Worm (Caenorhabditis elegans) whole organism, mixed stage, embryonic: ENCODE measurements around the gene bath-33.

Experiments
- ces-1 ChIP-seq: fragments of 150-350 bp; optimal IDR thresholded peaks from 2 replicates; lab custom pipeline; 2014; ENCODE audit warnings: missing biosample characterization, missing genetic modification reagents, missing genetic modification characterization
- elt-3 ChIP-seq: fragments of 150-350 bp; optimal IDR thresholded peaks from 2 replicates; lab custom pipeline; 2014; ENCODE audit warnings: missing biosample characterization, missing genetic modification characterization
- lsy-2 ChIP-seq: fragments of 150-350 bp; optimal IDR thresholded peaks from 2 replicates; lab custom pipeline; 2014; ENCODE audit warnings: missing biosample characterization, missing genetic modification characterization
- mls-2 ChIP-seq: sonication (generic microtip); optimal IDR thresholded peaks from 2 replicates; lab custom pipeline; 2016; ENCODE audit warnings: mild to moderate bottlenecking, missing genetic modification characterization, moderate library complexity, missing compliant biosample characterization
- nhr-12 ChIP-seq: fragments of 150-350 bp; optimal IDR thresholded peaks from 2 replicates; lab custom pipeline; 2014; ENCODE audit warnings: missing biosample characterization, missing genetic modification characterization
- nhr-237 ChIP-seq: fragments of 150-350 bp; optimal IDR thresholded peaks from 2 replicates; lab custom pipeline; 2014; ENCODE audit warnings: missing biosample characterization, missing genetic modification characterization
- nhr-76 ChIP-seq: sonication (generic microtip); optimal IDR thresholded peaks from 2 replicates; lab custom pipeline; 2017; ENCODE audit warnings: missing biosample characterization, missing genetic modification characterization
- pha-4 ChIP-seq: fragments of 150-350 bp; optimal IDR thresholded peaks from 2 replicates; lab custom pipeline; 2018; ENCODE audit warnings: missing biosample characterization, missing genetic modification reagents, missing genetic modification characterization
- snpc-4 ChIP-seq: fragments of 150-350 bp; optimal IDR thresholded peaks from 2 replicates; lab custom pipeline; 2014; ENCODE audit warnings: missing biosample characterization, missing genetic modification characterization
- unc-120 ChIP-seq: sonication (generic microtip); optimal IDR thresholded peaks from 2 replicates; lab custom pipeline; 2017; ENCODE audit warnings: missing genetic modification characterization, missing compliant biosample characterization; ENCODE audit not compliant: poor library complexity, severe bottlenecking
- unc-39 ChIP-seq: fragments of 150-350 bp; optimal IDR thresholded peaks from 2 replicates; lab custom pipeline; 2014; ENCODE audit warnings: missing biosample characterization, missing genetic modification characterization
- unc-62 ChIP-seq: fragments of 150-350 bp; optimal IDR thresholded peaks from 2 replicates; lab custom pipeline; 2014; ENCODE audit warnings: missing biosample characterization, missing genetic modification reagents, missing genetic modification characterization
- ztf-11 ChIP-seq: fragments of 150-350 bp; optimal IDR thresholded peaks from 2 replicates; lab custom pipeline; 2014; ENCODE audit warnings: missing biosample characterization, missing genetic modification characterization

DNA sequence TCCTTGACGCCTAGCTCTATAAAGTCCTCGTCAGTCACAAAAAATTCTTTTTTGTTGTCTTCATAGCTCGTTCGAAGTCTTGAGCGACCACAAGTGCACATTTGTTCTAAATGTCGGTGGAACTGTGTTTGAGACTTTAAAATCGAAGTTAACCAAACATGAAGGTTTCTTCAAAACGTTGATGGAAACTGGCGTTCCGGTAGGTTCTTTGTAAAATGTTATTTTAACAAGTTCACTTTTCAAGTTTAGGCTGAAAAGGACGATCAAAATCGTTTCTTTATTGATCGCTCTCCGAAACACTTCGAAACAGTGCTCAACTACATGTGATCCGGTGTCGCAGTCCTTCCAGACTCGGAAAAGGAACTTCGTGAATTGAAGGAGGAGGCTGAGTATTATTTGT is 18.6 kb upstream of the bath-33 start, which contains the start of gene fbxa-160:
- TF ChIP-seq elt-3 (tag; lab: Kevin White, UChicago) (no peak), unc-39 (tag; lab: Kevin White, UChicago) (no peak), snpc-4 (tag; lab: Kevin White, UChicago) (no peak), mls-2 (tag; lab: Kevin White, UChicago) (no peak), pha-4 (tag; lab: Kevin White, UChicago) (no peak), ztf-11 (no peak), nhr-12 (no peak), unc-62 (GFP tag; lab: Kevin White, UChicago) (no peak), unc-120 (tag; lab: Kevin White, UChicago) (no peak), nhr-76 (tag; lab: Kevin White, UChicago) (no peak), lsy-2 (no peak), nhr-237 (tag; lab: Kevin White, UChicago) (no peak), ces-1 (GFP tag; lab: Kevin White, UChicago) (no peak)
